Worm (Caenorhabditis elegans) whole organism, L3 larva: Measurements from ENCODE around the gene svh-1.

Experiments
- R02D3.7 ChIP-seq: fragments of 150-350 bp; optimal IDR thresholded peaks from 2 replicates; lab custom pipeline; 2014; ENCODE audit warnings: missing biosample characterization, missing genetic modification characterization
- ZK546.5 ChIP-seq: sonication (generic microtip); optimal IDR thresholded peaks from 2 replicates; lab custom pipeline; 2017; ENCODE audit warnings: missing biosample characterization, missing genetic modification characterization
- aly-2 ChIP-seq: fragments of 150-350 bp; optimal IDR thresholded peaks from 2 replicates; lab custom pipeline; 2014; ENCODE audit warnings: missing biosample characterization, missing genetic modification characterization
- ama-1 ChIP-seq: fragments of 150-350 bp; optimal IDR thresholded peaks from 2 replicates; lab custom pipeline; 2018
- ceh-16 ChIP-seq: sonication (generic microtip); optimal IDR thresholded peaks from 2 replicates; lab custom pipeline; 2017; ENCODE audit warnings: missing biosample characterization, missing genetic modification characterization
- ceh-28 ChIP-seq: fragments of 150-350 bp; optimal IDR thresholded peaks from 2 replicates; lab custom pipeline; 2014; ENCODE audit warnings: missing biosample characterization, missing genetic modification reagents, missing genetic modification characterization
- ceh-82 ChIP-seq: fragments of 150-350 bp; optimal IDR thresholded peaks from 2 replicates; lab custom pipeline; 2014; ENCODE audit warnings: missing biosample characterization, missing genetic modification characterization
- ceh-9 ChIP-seq: sonication (generic microtip); optimal IDR thresholded peaks from 2 replicates; lab custom pipeline; 2018; ENCODE audit warnings: missing biosample characterization, missing genetic modification characterization
- daf-12 ChIP-seq: fragments of 150-350 bp; optimal IDR thresholded peaks from 2 replicates; lab custom pipeline; 2014; ENCODE audit warnings: missing biosample characterization, missing genetic modification reagents, missing genetic modification characterization
- egl-27 ChIP-seq: sonication (generic microtip); optimal IDR thresholded peaks from 4 replicates; lab custom pipeline; 2017; ENCODE audit warnings: missing biosample characterization, missing genetic modification reagents, missing genetic modification characterization
- egl-5 ChIP-seq: fragments of 150-350 bp; optimal IDR thresholded peaks from 2 replicates; lab custom pipeline; 2017; ENCODE audit warnings: missing biosample characterization, missing genetic modification reagents, missing genetic modification characterization, inconsistent platforms
- elt-1 ChIP-seq: fragments of 150-350 bp; optimal IDR thresholded peaks from 2 replicates; lab custom pipeline; 2014; ENCODE audit warnings: missing biosample characterization, missing genetic modification characterization
- elt-2 ChIP-seq: sonication (generic microtip); optimal IDR thresholded peaks from 2 replicates; lab custom pipeline; 2016; ENCODE audit warnings: missing genetic modification reagents, mild to moderate bottlenecking, missing genetic modification characterization, missing compliant biosample characterization
- elt-3 ChIP-seq, 3 experiments: fragments of 150-350 bp in 1 of 3; sonication (generic microtip) in 2 of 3; optimal IDR thresholded peaks; 2 replicates in 2 of 3; 4 replicates in 1 of 3; lab custom pipeline; 2014 to 2017; ENCODE audit warnings: missing biosample characterization in 3 of 3, missing genetic modification characterization in 3 of 3
- eor-1 ChIP-seq, 2 experiments: fragments of 150-350 bp; optimal IDR thresholded peaks; 2 replicates each; lab custom pipeline; 2014 to 2018; ENCODE audit warnings: missing biosample characterization in 2 of 2, missing genetic modification characterization in 2 of 2
- fkh-10 ChIP-seq: sonication (generic microtip); optimal IDR thresholded peaks from 2 replicates; lab custom pipeline; 2017; ENCODE audit warnings: missing biosample characterization, missing genetic modification reagents, missing genetic modification characterization
- fkh-2 ChIP-seq: fragments of 150-350 bp; optimal IDR thresholded peaks from 2 replicates; lab custom pipeline; 2014; ENCODE audit warnings: missing biosample characterization, missing genetic modification reagents, missing genetic modification characterization
- fos-1 ChIP-seq: fragments of 150-350 bp; optimal IDR thresholded peaks from 2 replicates; lab custom pipeline; 2014; ENCODE audit warnings: missing biosample characterization, missing genetic modification characterization
- hmg-11 ChIP-seq: sonication (generic microtip); optimal IDR thresholded peaks from 2 replicates; lab custom pipeline; 2016; ENCODE audit warnings: missing genetic modification characterization, missing compliant biosample characterization
- jun-1 ChIP-seq: fragments of 150-350 bp; optimal IDR thresholded peaks from 2 replicates; lab custom pipeline; 2014; ENCODE audit warnings: missing biosample characterization, missing genetic modification reagents, missing genetic modification characterization
- lin-15B ChIP-seq: fragments of 150-350 bp; optimal IDR thresholded peaks from 2 replicates; lab custom pipeline; 2014; ENCODE audit warnings: missing biosample characterization, missing genetic modification characterization
- lin-39 ChIP-seq: fragments of 150-350 bp; optimal IDR thresholded peaks from 2 replicates; lab custom pipeline; 2018; ENCODE audit warnings: missing biosample characterization, missing genetic modification reagents, missing genetic modification characterization
- lsy-12 ChIP-seq: sonication (generic microtip); optimal IDR thresholded peaks from 2 replicates; lab custom pipeline; 2016; ENCODE audit warnings: mild to moderate bottlenecking, missing genetic modification characterization, missing compliant biosample characterization
- mdl-1 ChIP-seq: fragments of 150-350 bp; optimal IDR thresholded peaks from 2 replicates; lab custom pipeline; 2014; ENCODE audit warnings: missing biosample characterization, missing genetic modification characterization
- mml-1 ChIP-seq: fragments of 150-350 bp; sonication (generic microtip); optimal IDR thresholded peaks from 3 replicates; lab custom pipeline; 2014; ENCODE audit warnings: missing biosample characterization, missing genetic modification characterization
- nfya-1 ChIP-seq: sonication (generic microtip); optimal IDR thresholded peaks from 2 replicates; lab custom pipeline; 2017; ENCODE audit warnings: missing genetic modification characterization, mild to moderate bottlenecking, missing compliant biosample characterization, antibody characterized with exemption, moderate library complexity; ENCODE audit not compliant: insufficient read depth
- nhr-11 ChIP-seq: fragments of 150-350 bp; optimal IDR thresholded peaks from 2 replicates; lab custom pipeline; 2014; ENCODE audit warnings: missing biosample characterization, missing genetic modification characterization
- nhr-12 ChIP-seq: fragments of 150-350 bp; optimal IDR thresholded peaks from 2 replicates; lab custom pipeline; 2014; ENCODE audit warnings: missing biosample characterization, missing genetic modification characterization
- nhr-23 ChIP-seq: fragments of 150-350 bp; optimal IDR thresholded peaks from 2 replicates; lab custom pipeline; 2014; ENCODE audit warnings: missing biosample characterization, missing genetic modification reagents, missing genetic modification characterization
- nhr-237 ChIP-seq: fragments of 150-350 bp; optimal IDR thresholded peaks from 2 replicates; lab custom pipeline; 2014; ENCODE audit warnings: missing biosample characterization, missing genetic modification characterization
- nhr-25 ChIP-seq: sonication (generic microtip); optimal IDR thresholded peaks from 2 replicates; lab custom pipeline; 2017; ENCODE audit warnings: missing biosample characterization, missing genetic modification characterization
- nhr-28 ChIP-seq: fragments of 150-350 bp; optimal IDR thresholded peaks from 2 replicates; lab custom pipeline; 2014; ENCODE audit warnings: missing biosample characterization, missing genetic modification characterization
- nhr-43 ChIP-seq: sonication (generic microtip); optimal IDR thresholded peaks from 2 replicates; lab custom pipeline; 2016; ENCODE audit warnings: mild to moderate bottlenecking, missing genetic modification characterization, missing compliant biosample characterization; ENCODE audit not compliant: poor library complexity, severe bottlenecking
- nhr-67 ChIP-seq: fragments of 150-350 bp; optimal IDR thresholded peaks from 2 replicates; lab custom pipeline; 2014; ENCODE audit warnings: missing biosample characterization, missing genetic modification characterization
- nhr-76 ChIP-seq: fragments of 150-350 bp; sonication (generic microtip); optimal IDR thresholded peaks from 5 replicates; lab custom pipeline; 2014; ENCODE audit warnings: missing biosample characterization, missing genetic modification characterization
- nhr-77 ChIP-seq: fragments of 150-350 bp; optimal IDR thresholded peaks from 2 replicates; lab custom pipeline; 2014; ENCODE audit warnings: missing biosample characterization, missing genetic modification characterization
- pha-4 ChIP-seq: fragments of 150-350 bp; optimal IDR thresholded peaks from 2 replicates; lab custom pipeline; 2014; ENCODE audit warnings: missing biosample characterization, missing genetic modification reagents, missing genetic modification characterization
- pqm-1 ChIP-seq: fragments of 150-350 bp; optimal IDR thresholded peaks from 2 replicates; lab custom pipeline; 2017; ENCODE audit warnings: missing biosample characterization, missing genetic modification characterization, inconsistent platforms
- sea-2 ChIP-seq: fragments of 150-350 bp; sonication (generic microtip); optimal IDR thresholded peaks from 4 replicates; lab custom pipeline; 2014; ENCODE audit warnings: missing biosample characterization, missing genetic modification reagents, missing genetic modification characterization
- skn-1 ChIP-seq: fragments of 150-350 bp; optimal IDR thresholded peaks from 2 replicates; lab custom pipeline; 2014; ENCODE audit warnings: missing biosample characterization, missing genetic modification characterization
- snpc-4 ChIP-seq: fragments of 150-350 bp; optimal IDR thresholded peaks from 2 replicates; lab custom pipeline; 2014; ENCODE audit warnings: missing biosample characterization, missing genetic modification characterization
- tbx-2 ChIP-seq: sonication (generic microtip); optimal IDR thresholded peaks from 2 replicates; lab custom pipeline; 2016; ENCODE audit warnings: mild to moderate bottlenecking, missing genetic modification characterization, missing compliant biosample characterization
- unc-39 ChIP-seq: sonication (generic microtip); optimal IDR thresholded peaks from 4 replicates; lab custom pipeline; 2017; ENCODE audit warnings: missing biosample characterization, missing genetic modification characterization
- unc-62 ChIP-seq: fragments of 150-350 bp; sonication (generic microtip); optimal IDR thresholded peaks from 4 replicates; lab custom pipeline; 2014; ENCODE audit warnings: missing biosample characterization, missing genetic modification reagents, missing genetic modification characterization
- zag-1 ChIP-seq: fragments of 150-350 bp; optimal IDR thresholded peaks from 2 replicates; lab custom pipeline; 2014; ENCODE audit warnings: missing biosample characterization, missing genetic modification characterization
- ztf-11 ChIP-seq: fragments of 150-350 bp; optimal IDR thresholded peaks from 2 replicates; lab custom pipeline; 2014; ENCODE audit warnings: missing biosample characterization, missing genetic modification characterization
- ztf-4 ChIP-seq: fragments of 150-350 bp; optimal IDR thresholded peaks from 2 replicates; lab custom pipeline; 2014; ENCODE audit warnings: missing biosample characterization, missing genetic modification characterization

The svh-1 gene

ce11 chrIV:8226474-8226873 lies 20.1 kb downstream of the svh-1 start:
- peak; percentile 2 for TF ChIP-seq ama-1 (lab: Kevin White, UChicago)
- TF ChIP-seq elt-2 (tag; lab: Kevin White, UChicago) = peak; percentile 11
- no peak for TF ChIP-seq nhr-43 (tag; lab: Kevin White, UChicago)

DNA sequence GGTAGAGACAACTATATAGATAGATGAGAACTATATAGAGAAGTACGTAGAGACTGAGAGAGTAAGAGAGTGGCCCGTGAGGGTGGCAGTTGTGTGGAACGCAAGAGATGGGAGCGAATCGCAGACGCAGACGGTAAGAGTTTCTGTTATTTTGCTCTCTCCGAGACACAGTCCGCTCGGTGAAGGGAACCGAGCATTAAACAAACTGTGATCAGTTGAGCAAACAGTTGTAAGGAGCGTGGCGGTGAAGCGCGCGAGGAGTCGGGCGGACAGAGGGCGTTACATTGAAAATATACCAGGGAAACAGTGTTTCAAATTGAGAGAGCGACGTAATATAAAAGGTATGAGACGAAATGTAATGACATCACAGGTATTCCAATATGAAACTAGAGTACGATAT lies 23.1 kb downstream of the svh-1 start:
- TF ChIP-seq elt-3 (tag; optimal IDR thresholded peaks at IDR 0.05; lab: Kevin White, UChicago) (no peak), nhr-237 (no peak), snpc-4 (tag; lab: Kevin White, UChicago) (peak; percentile 6), nhr-12 (no peak), mdl-1 (peak; percentile 1), fkh-2 (tag; lab: Kevin White, UChicago) (no peak), elt-2 (tag; lab: Kevin White, UChicago) (peak; percentile 89), nhr-77 (tag; lab: Kevin White, UChicago) (no peak), nhr-76 (tag; lab: Kevin White, UChicago) (no peak), tbx-2 (tag; lab: Kevin White, UChicago) (no peak), ztf-4 (tag; lab: Kevin White, UChicago) (no peak), ztf-11 (tag; lab: Kevin White, UChicago) (no peak), elt-1 (no peak), unc-62 (GFP tag; lab: Kevin White, UChicago) (no peak), lsy-12 (peak; percentile 43), aly-2 (no peak), nfya-1 (peak; percentile 23), jun-1 (peak; percentile 43), lin-15B (tag; lab: Kevin White, UChicago) (no peak), nhr-23 (tag; lab: Kevin White, UChicago) (no peak), egl-27 (tag; lab: Kevin White, UChicago) (no peak), nhr-11 (tag; lab: Kevin White, UChicago) (no peak), nhr-25 (tag; lab: Kevin White, UChicago) (no peak), sea-2 (no peak), ceh-28 (tag; lab: Kevin White, UChicago) (no peak), ZK546.5 (tag; lab: Kevin White, UChicago) (no peak), ceh-82 (tag; lab: Kevin White, UChicago) (no peak), unc-39 (tag; lab: Kevin White, UChicago) (no peak), nhr-67 (tag; lab: Kevin White, UChicago) (no peak), egl-5 (no peak), daf-12 (tag; lab: Kevin White, UChicago) (no peak), pqm-1 (tag; lab: Kevin White, UChicago) (peak; percentile 87), mml-1 (tag; lab: Kevin White, UChicago) (no peak), eor-1 (tag; optimal IDR thresholded peaks at IDR 0.05; lab: Kevin White, UChicago) (no peak), R02D3.7 (tag; lab: Kevin White, UChicago) (no peak), ama-1 (lab: Kevin White, UChicago) (no peak), fos-1 (peak; percentile 3), lin-39 (tag; lab: Kevin White, UChicago) (no peak), nhr-43 (tag; lab: Kevin White, UChicago) (peak; percentile 26), ceh-9 (no peak), hmg-11 (tag; lab: Kevin White, UChicago) (peak; percentile 59), zag-1 (tag; lab: Kevin White, UChicago) (no peak), ceh-16 (tag; lab: Kevin White, UChicago) (no peak), nhr-28 (tag; lab: Kevin White, UChicago) (no peak), pha-4 (tag; lab: Kevin White, UChicago) (peak; percentile 90), fkh-10 (GFP tag; lab: Kevin White, UChicago) (no peak), skn-1 (tag; lab: Kevin White, UChicago) (no peak)
